Fruit fly (Drosophila melanogaster) S2 (cell line): ENCODE data around the gene CG32271.

Experiments
- CG8478 ChIP-seq: fragments of >200 bp; optimal IDR thresholded peaks from 2 replicates; lab custom pipeline; 2018
- CTCF ChIP-seq, 2 experiments: fragments of >200 bp; optimal IDR thresholded peaks; 2 replicates each; lab custom pipeline; 2018

- TF ChIP-seq CTCF (optimal IDR thresholded peaks at IDR 0.05; lab: Kevin White, UChicago) (no peak), CG8478 (lab: Kevin White, UChicago) (no peak)
Measured at dm6 chr3L:3159309-3160194, 43.4 kb downstream of the CG32271 start, which contains the start of the genes ND-30 and CG15812.
